Worm (Caenorhabditis elegans): ENCODE measurements around the gene C18H9.5.
A peak's percentile ranks its signal among the peaks of the same experiment; 100 is the strongest.

Gene C18H9.5

ce11 chrII:6733718-6734117, 38.4 kb upstream of the C18H9.5 start, which contains the start of gene T14B4.9:
TSS of gene T14B4.9 (minus strand) at chrII:6733818.
- TF ChIP-seq sea-1 (GFP tag; conservative IDR thresholded peaks at IDR 0.05) (no peak), ceh-36 (tag; optimal IDR thresholded peaks at IDR 0.05) (no peak), hmg-4 (GFP tag; optimal IDR thresholded peaks at IDR 0.05) (no peak), scrt-1 (GFP tag; IDR thresholded peaks at IDR 0.05) (no peak), B0310.2 (tag; optimal IDR thresholded peaks at IDR 0.05) (no peak), flt-1 (GFP tag; IDR thresholded peaks at IDR 0.05) (no peak), ets-7 (tag; optimal IDR thresholded peaks at IDR 0.05) (no peak), pes-1 (GFP tag; IDR thresholded peaks at IDR 0.05) (no peak), ama-1 (optimal IDR thresholded peaks at IDR 0.05) (no peak), hmbx-1 (tag; optimal IDR thresholded peaks at IDR 0.05) (no peak), ceh-13 (GFP tag; optimal IDR thresholded peaks at IDR 0.05) (no peak)

- no peak for TF ChIP-seq B0310.2 (tag; optimal IDR thresholded peaks at IDR 0.05)
- no peak for TF ChIP-seq ets-7 (tag; optimal IDR thresholded peaks at IDR 0.05)
- no peak for TF ChIP-seq hnd-1 (tag; optimal IDR thresholded peaks at IDR 0.05)
- TF ChIP-seq tbx-37 (GFP tag; conservative IDR thresholded peaks at IDR 0.05): no peak
- no peak for TF ChIP-seq aly-1 (tag; optimal IDR thresholded peaks at IDR 0.05)
- TF ChIP-seq pes-1 (GFP tag; IDR thresholded peaks at IDR 0.05): no peak
- TF ChIP-seq flt-1 (GFP tag; IDR thresholded peaks at IDR 0.05): no peak
- no peak for TF ChIP-seq F13C5.2 (tag; optimal IDR thresholded peaks at IDR 0.05)
- no peak for TF ChIP-seq hmg-4 (GFP tag; optimal IDR thresholded peaks at IDR 0.05)
- no peak for TF ChIP-seq ceh-36 (tag; optimal IDR thresholded peaks at IDR 0.05)
- no peak for TF ChIP-seq ama-1 (optimal IDR thresholded peaks at IDR 0.05)
- TF ChIP-seq scrt-1 (GFP tag; IDR thresholded peaks at IDR 0.05): no peak
- TF ChIP-seq hmbx-1 (tag; optimal IDR thresholded peaks at IDR 0.05): no peak
- no peak for TF ChIP-seq ceh-13 (GFP tag; optimal IDR thresholded peaks at IDR 0.05)
- TF ChIP-seq tbx-11 (GFP tag; IDR thresholded peaks at IDR 0.05): no peak
- no peak for TF ChIP-seq sea-1 (GFP tag; conservative IDR thresholded peaks at IDR 0.05)
- no peak for TF ChIP-seq tra-4 (tag; optimal IDR thresholded peaks at IDR 0.05)
Observed at ce11 chrII:6729331-6729730, 34.0 kb upstream of the C18H9.5 start, which contains the start of gene T14B4.8. TSS of gene T14B4.8 (minus strand) at chrII:6729390.

- TF ChIP-seq tbx-37 (GFP tag; conservative IDR thresholded peaks at IDR 0.05) (no peak), tbx-11 (GFP tag; IDR thresholded peaks at IDR 0.05) (no peak), tra-4 (tag; optimal IDR thresholded peaks at IDR 0.05) (no peak), F13C5.2 (tag; optimal IDR thresholded peaks at IDR 0.05) (no peak), B0310.2 (tag; optimal IDR thresholded peaks at IDR 0.05) (no peak), pes-1 (GFP tag; IDR thresholded peaks at IDR 0.05) (no peak), sea-1 (GFP tag; conservative IDR thresholded peaks at IDR 0.05) (no peak), ceh-36 (tag; optimal IDR thresholded peaks at IDR 0.05) (no peak), ceh-13 (GFP tag; optimal IDR thresholded peaks at IDR 0.05) (no peak)
Observed at ce11 chrII:6726814-6727213, 31.4 kb upstream of the C18H9.5 start.

ce11 chrII:6721581-6721980, 26.2 kb upstream of the C18H9.5 start:
- TF ChIP-seq hmg-4 (GFP tag; optimal IDR thresholded peaks at IDR 0.05) (peak; percentile 36), aly-1 (tag; optimal IDR thresholded peaks at IDR 0.05) (no peak), hmbx-1 (tag; optimal IDR thresholded peaks at IDR 0.05) (no peak), ceh-13 (GFP tag; optimal IDR thresholded peaks at IDR 0.05) (no peak), tbx-11 (GFP tag; IDR thresholded peaks at IDR 0.05) (0 out of 2 replicates have a peak, but pooled peaks have one; percentile 49), ceh-36 (tag; optimal IDR thresholded peaks at IDR 0.05) (no peak), scrt-1 (GFP tag; IDR thresholded peaks at IDR 0.05) (no peak), ets-7 (tag; optimal IDR thresholded peaks at IDR 0.05) (no peak), tbx-37 (GFP tag; conservative IDR thresholded peaks at IDR 0.05) (peak; percentile 62), F13C5.2 (tag; optimal IDR thresholded peaks at IDR 0.05) (peak; percentile 3), sea-1 (GFP tag; conservative IDR thresholded peaks at IDR 0.05) (no peak; the same call in 1 of the 2 replicates), tra-4 (tag; optimal IDR thresholded peaks at IDR 0.05) (no peak), hnd-1 (tag; optimal IDR thresholded peaks at IDR 0.05) (peak; percentile 2), pes-1 (GFP tag; IDR thresholded peaks at IDR 0.05) (peak; percentile 68), B0310.2 (tag; optimal IDR thresholded peaks at IDR 0.05) (no peak), ama-1 (optimal IDR thresholded peaks at IDR 0.05) (no peak), flt-1 (GFP tag; IDR thresholded peaks at IDR 0.05) (0 out of 2 replicates have a peak, but pooled peaks have one; percentile 14)

ce11 chrII:6718221-6718620, 22.9 kb upstream of the C18H9.5 start, which contains the start of gene tsp-10:
TSS of gene tsp-10 (plus strand) at chrII:6718586.
- no peak for TF ChIP-seq ama-1 (optimal IDR thresholded peaks at IDR 0.05)
- no peak for TF ChIP-seq hmg-4 (GFP tag; optimal IDR thresholded peaks at IDR 0.05)
- TF ChIP-seq F13C5.2 (tag; optimal IDR thresholded peaks at IDR 0.05): no peak
- no peak for TF ChIP-seq ets-7 (tag; optimal IDR thresholded peaks at IDR 0.05)

ce11 chrII:6716638-6717037, 21.3 kb upstream of the C18H9.5 start, which contains the start of the genes T14B4.5 and T14B4.20:
TSS of gene T14B4.5 (plus strand) at chrII:6716863.
TSS of gene T14B4.20 (plus strand) at chrII:6716901.
- TF ChIP-seq tbx-11 (GFP tag; IDR thresholded peaks at IDR 0.05) (no peak), tra-4 (tag; optimal IDR thresholded peaks at IDR 0.05) (no peak), ceh-36 (tag; optimal IDR thresholded peaks at IDR 0.05) (no peak), flt-1 (GFP tag; IDR thresholded peaks at IDR 0.05) (no peak), aly-1 (tag; optimal IDR thresholded peaks at IDR 0.05) (no peak), ceh-13 (GFP tag; optimal IDR thresholded peaks at IDR 0.05) (no peak), hmbx-1 (tag; optimal IDR thresholded peaks at IDR 0.05) (no peak), pes-1 (GFP tag; IDR thresholded peaks at IDR 0.05) (no peak), hmg-4 (GFP tag; optimal IDR thresholded peaks at IDR 0.05) (no peak), ama-1 (optimal IDR thresholded peaks at IDR 0.05) (no peak), tbx-37 (GFP tag; conservative IDR thresholded peaks at IDR 0.05) (no peak), sea-1 (GFP tag; conservative IDR thresholded peaks at IDR 0.05) (no peak), ets-7 (tag; optimal IDR thresholded peaks at IDR 0.05) (no peak)

- TF ChIP-seq aly-1 (tag; optimal IDR thresholded peaks at IDR 0.05): no peak
- no peak for TF ChIP-seq hnd-1 (tag; optimal IDR thresholded peaks at IDR 0.05)
- TF ChIP-seq ceh-13 (GFP tag; optimal IDR thresholded peaks at IDR 0.05): no peak
- TF ChIP-seq tbx-11 (GFP tag; IDR thresholded peaks at IDR 0.05): no peak
- TF ChIP-seq tra-4 (tag; optimal IDR thresholded peaks at IDR 0.05): no peak
- TF ChIP-seq hmbx-1 (tag; optimal IDR thresholded peaks at IDR 0.05): no peak
- no peak for TF ChIP-seq hmg-4 (GFP tag; optimal IDR thresholded peaks at IDR 0.05)
- no peak for TF ChIP-seq scrt-1 (GFP tag; IDR thresholded peaks at IDR 0.05)
- TF ChIP-seq pes-1 (GFP tag; IDR thresholded peaks at IDR 0.05): no peak
- TF ChIP-seq ceh-36 (tag; optimal IDR thresholded peaks at IDR 0.05): no peak
- no peak for TF ChIP-seq flt-1 (GFP tag; IDR thresholded peaks at IDR 0.05)
- TF ChIP-seq F13C5.2 (tag; optimal IDR thresholded peaks at IDR 0.05): no peak
- TF ChIP-seq ets-7 (tag; optimal IDR thresholded peaks at IDR 0.05): no peak
- no peak for TF ChIP-seq tbx-37 (GFP tag; conservative IDR thresholded peaks at IDR 0.05)
- TF ChIP-seq B0310.2 (tag; optimal IDR thresholded peaks at IDR 0.05): no peak
- no peak for TF ChIP-seq sea-1 (GFP tag; conservative IDR thresholded peaks at IDR 0.05)
- TF ChIP-seq ama-1 (optimal IDR thresholded peaks at IDR 0.05): no peak
Observed at ce11 chrII:6715853-6716252, 20.5 kb upstream of the C18H9.5 start.
